Fruit fly (Drosophila melanogaster): ENCODE data around the gene CG31715.

CG31715 gene

DNA sequence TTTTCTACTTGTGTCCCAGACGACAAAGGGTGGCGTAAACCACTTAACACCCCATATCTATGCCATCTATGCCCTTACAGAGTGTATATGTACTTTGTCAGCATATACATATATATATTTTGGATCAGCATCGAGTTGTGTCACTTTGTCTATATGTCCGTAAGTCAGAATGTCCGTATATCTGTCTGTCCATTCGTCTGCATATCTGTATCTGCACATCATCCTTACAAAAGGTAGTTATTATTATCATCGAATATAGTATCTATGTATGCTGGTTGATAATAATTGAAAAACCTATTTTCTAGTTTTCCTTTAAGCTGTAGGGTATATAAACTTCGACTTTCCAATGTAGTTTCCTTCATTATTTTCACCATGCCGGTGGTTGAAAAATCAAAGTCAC is 9.7 kb downstream of the CG31715 start (continued):
- no peak for TF ChIP-seq CG18599 (GFP tag; optimal IDR thresholded peaks at IDR 0.05)

dm6 chr2L:10353871-10354270 is 12.5 kb downstream of the CG31715 start, which contains the start of gene CG34367:
Gene CG34367 (minus strand): TSS chr2L:10353905.
- TF ChIP-seq Nf-YB (GFP tag; optimal IDR thresholded peaks at IDR 0.05) (peak; percentile 96), CG3281 (GFP tag; optimal IDR thresholded peaks at IDR 0.05) (no peak), pros (GFP tag; optimal IDR thresholded peaks at IDR 0.05) (peak; percentile 86), Hand (GFP tag; optimal IDR thresholded peaks at IDR 0.05) (no peak), Drgx (GFP tag; IDR thresholded peaks at IDR 0.05) (no peak), Trl (optimal IDR thresholded peaks at IDR 0.05) (peak; percentile 45 to 50), Trl (GFP tag; optimal IDR thresholded peaks at IDR 0.05) (no peak), mirr (GFP tag; optimal IDR thresholded peaks at IDR 0.05) (no peak), CG1233 (GFP tag; optimal IDR thresholded peaks at IDR 0.05) (no peak), Nf-YC (tag; optimal IDR thresholded peaks at IDR 0.05) (peak; percentile 97), CG4328 (GFP tag; optimal IDR thresholded peaks at IDR 0.05) (no peak), seq (GFP tag; IDR thresholded peaks at IDR 0.05) (peak; percentile 67; the same call in 1 of the 2 replicates)

- peak; percentile 81 for TF ChIP-seq D19B (GFP tag; optimal IDR thresholded peaks at IDR 0.05)
- no peak for TF ChIP-seq CG12769 (tag; optimal IDR thresholded peaks at IDR 0.05)
- peak; percentile 18 for TF ChIP-seq NfI (GFP tag; optimal IDR thresholded peaks at IDR 0.05)
- peak; percentile 55 for TF ChIP-seq B-H2 (GFP tag; optimal IDR thresholded peaks at IDR 0.05)
- peak; percentile 75 for TF ChIP-seq CoRest (tag; optimal IDR thresholded peaks at IDR 0.05)
- no peak for TF ChIP-seq en (GFP tag; optimal IDR thresholded peaks at IDR 0.05)
- TF ChIP-seq slou (GFP tag; optimal IDR thresholded peaks at IDR 0.05): no peak
- TF ChIP-seq CG13424 (tag; optimal IDR thresholded peaks at IDR 0.05): peak; percentile 50
- no peak for TF ChIP-seq sug (tag; optimal IDR thresholded peaks at IDR 0.05)
- TF ChIP-seq bab2 (GFP tag; optimal IDR thresholded peaks at IDR 0.05): no peak
- TF ChIP-seq aop (GFP tag; IDR thresholded peaks at IDR 0.05): no peak
- TF ChIP-seq schlank (tag; optimal IDR thresholded peaks at IDR 0.05): no peak
- TF ChIP-seq CG9215 (GFP tag; IDR thresholded peaks at IDR 0.05): no peak
- no peak for TF ChIP-seq Dip2 (GFP tag; IDR thresholded peaks at IDR 0.05)
- peak; percentile 20 for TF ChIP-seq CG2875 (GFP tag; optimal IDR thresholded peaks at IDR 0.05)
- TF ChIP-seq HmgZ (tag; optimal IDR thresholded peaks at IDR 0.05): peak; percentile 72
- no peak for TF ChIP-seq CG13894 (tag; optimal IDR thresholded peaks at IDR 0.05)
- peak; percentile 34 for TF ChIP-seq CG32532 (GFP tag; IDR thresholded peaks at IDR 0.05)
- peak; percentile 32; the same call in 1 of the 2 replicates for TF ChIP-seq sisA (GFP tag; IDR thresholded peaks at IDR 0.05)
- TF ChIP-seq grn (GFP tag; optimal IDR thresholded peaks at IDR 0.05): no peak
- TF ChIP-seq tup (GFP tag; optimal IDR thresholded peaks at IDR 0.05): no peak
- TF ChIP-seq CG4617 (GFP tag; optimal IDR thresholded peaks at IDR 0.05; ENCODE audit: borderline replicate concordance): peak; percentile 76
- TF ChIP-seq Dad (GFP tag; optimal IDR thresholded peaks at IDR 0.05): no peak
- peak; percentile 55; the same call in 1 of the 3 replicates for TF ChIP-seq CG2199 (GFP tag; IDR thresholded peaks at IDR 0.05)
- peak; percentile 23 for TF ChIP-seq pho (GFP tag; optimal IDR thresholded peaks at IDR 0.05)
- TF ChIP-seq Kr (GFP tag; optimal IDR thresholded peaks at IDR 0.05): no peak
- TF ChIP-seq maf-S (GFP tag; optimal IDR thresholded peaks at IDR 0.05): peak; percentile 3
- TF ChIP-seq CG8290 (GFP tag; optimal IDR thresholded peaks at IDR 0.05): peak; percentile 78
- peak in 1 of 2 experiments; percentile 14 for TF ChIP-seq CG8290 (tag; optimal IDR thresholded peaks at IDR 0.05)
- no peak for TF ChIP-seq eve (GFP tag; optimal IDR thresholded peaks at IDR 0.05)
- peak; percentile 15 for TF ChIP-seq CG33213 (GFP tag; optimal IDR thresholded peaks at IDR 0.05)
- TF ChIP-seq Elba2 (GFP tag; optimal IDR thresholded peaks at IDR 0.05): peak; percentile 59
- peak; percentile 97 for TF ChIP-seq ssp (GFP tag; IDR thresholded peaks at IDR 0.05)
- peak; percentile 25 for TF ChIP-seq CG15696 (tag; optimal IDR thresholded peaks at IDR 0.05)
- TF ChIP-seq gce (GFP tag; IDR thresholded peaks at IDR 0.05): no peak
- TF ChIP-seq CG16813 (GFP tag; IDR thresholded peaks at IDR 0.05; ENCODE audit: partially characterized antibody): no peak
These were observed 15.1 kb downstream of the CG31715 start, which contains the start of the genes CtsL4 and ClpP for dm6 chr2L:10356508-10356907. Gene CtsL4 (minus strand): TSS chr2L:10356597. Gene ClpP (plus strand): TSS chr2L:10356795.
